Fruit fly (Drosophila melanogaster) whole organism, embryonic: ENCODE data around the gene CG10343.
A peak's percentile ranks its signal among the peaks of the same experiment; 100 is the strongest.

ENCODE experiments used
- Antp ChIP-seq: fragments of 200-800 bp; sonication (Bioruptor generic); optimal IDR thresholded peaks from 3 replicates; lab custom pipeline; 2016; ENCODE audit warnings: missing biosample characterization, missing genetic modification characterization
- Atf3 ChIP-seq: fragments of 200-800 bp; sonication (Bioruptor generic); optimal IDR thresholded peaks from 3 replicates; lab custom pipeline; 2016; ENCODE audit warnings: missing biosample characterization, missing genetic modification characterization
- B-H2 ChIP-seq: fragments of 200-800 bp; sonication (Bioruptor generic); optimal IDR thresholded peaks from 2 replicates; lab custom pipeline; 2018; ENCODE audit warnings: missing biosample characterization, mild to moderate bottlenecking, missing genetic modification characterization
- Blimp-1 ChIP-seq: fragments of 200-800 bp; sonication (Bioruptor generic); optimal IDR thresholded peaks from 3 replicates; lab custom pipeline; 2018; ENCODE audit warnings: missing biosample characterization, missing genetic modification characterization, mild to moderate bottlenecking, moderate library complexity, missing genetic modification reagents
- Bteb2 ChIP-seq: fragments of 200-800 bp; sonication (Bioruptor generic); optimal IDR thresholded peaks from 2 replicates; lab custom pipeline; 2016; ENCODE audit warnings: missing biosample characterization, missing genetic modification characterization
- CG10267 ChIP-seq: fragments of 200-800 bp; sonication (Bioruptor generic); optimal IDR thresholded peaks from 2 replicates; lab custom pipeline; 2018; ENCODE audit warnings: missing biosample characterization, mild to moderate bottlenecking, missing genetic modification characterization, moderate library complexity
- CG10366 ChIP-seq: fragments of 200-800 bp; sonication (Bioruptor generic); IDR thresholded peaks from 2 replicates; pipeline ENCODE4 v1.3.6; 2022; ENCODE audit warnings: missing biosample characterization, missing genetic modification characterization
- CG11504 ChIP-seq: fragments of 200-800 bp; sonication (Bioruptor generic); optimal IDR thresholded peaks from 3 replicates; lab custom pipeline; 2019; ENCODE audit warnings: missing biosample characterization, mild to moderate bottlenecking, missing genetic modification characterization, moderate library complexity
- CG1233 ChIP-seq: fragments of 200-800 bp; sonication (Bioruptor generic); optimal IDR thresholded peaks from 4 replicates; lab custom pipeline; 2018; ENCODE audit warnings: missing biosample characterization, mild to moderate bottlenecking, missing genetic modification characterization
- CG12659 ChIP-seq: fragments of 200-800 bp; sonication (Bioruptor generic); optimal IDR thresholded peaks from 3 replicates; lab custom pipeline; 2017; ENCODE audit warnings: mild to moderate bottlenecking, missing biosample characterization, missing genetic modification reagents, missing genetic modification characterization
- CG13123 ChIP-seq: fragments of 200-800 bp; sonication (Bioruptor generic); optimal IDR thresholded peaks from 2 replicates; lab custom pipeline; 2016; ENCODE audit warnings: missing biosample characterization, missing genetic modification characterization
- CG14667 ChIP-seq: fragments of 200-800 bp; sonication (Bioruptor generic); IDR thresholded peaks from 2 replicates; pipeline ENCODE4 v1.3.6; 2022; ENCODE audit warnings: missing biosample characterization, missing genetic modification characterization
- CG17186 ChIP-seq: fragments of 200-800 bp; sonication (Bioruptor generic); optimal IDR thresholded peaks from 3 replicates; lab custom pipeline; 2017; ENCODE audit warnings: missing biosample characterization, missing genetic modification reagents, missing genetic modification characterization
- CG17361 ChIP-seq: fragments of 200-800 bp; sonication (Bioruptor generic); IDR thresholded peaks from 3 replicates; pipeline ENCODE4 v1.3.6; 2022; ENCODE audit warnings: missing biosample characterization, missing genetic modification characterization
- CG17802 ChIP-seq: fragments of 200-800 bp; sonication (Bioruptor generic); optimal IDR thresholded peaks from 2 replicates; lab custom pipeline; 2018; ENCODE audit warnings: missing biosample characterization, mild to moderate bottlenecking, missing genetic modification characterization, moderate library complexity
- CG1792 ChIP-seq: fragments of 200-800 bp; sonication (Bioruptor generic); optimal IDR thresholded peaks from 2 replicates; lab custom pipeline; 2016; ENCODE audit warnings: missing biosample characterization, missing genetic modification characterization
- CG1832 ChIP-seq: fragments of 200-800 bp; sonication (Bioruptor generic); optimal IDR thresholded peaks from 2 replicates; lab custom pipeline; 2017; ENCODE audit warnings: missing biosample characterization, mild to moderate bottlenecking, missing genetic modification characterization, inconsistent platforms
- CG2129 ChIP-seq: fragments of 200-800 bp; sonication (Bioruptor generic); IDR thresholded peaks from 2 replicates; pipeline ENCODE4 v1.3.6; 2022; ENCODE audit warnings: missing biosample characterization, missing genetic modification characterization; ENCODE audit not compliant: partially characterized antibody
- CG2875 ChIP-seq: fragments of 200-800 bp; sonication (Bioruptor generic); optimal IDR thresholded peaks from 2 replicates; lab custom pipeline; 2017; ENCODE audit warnings: missing biosample characterization, mild to moderate bottlenecking, missing genetic modification characterization, missing genetic modification reagents
- CG3281 ChIP-seq: fragments of 200-800 bp; sonication (Bioruptor generic); optimal IDR thresholded peaks from 3 replicates; lab custom pipeline; 2017; ENCODE audit warnings: missing biosample characterization, mild to moderate bottlenecking, missing genetic modification characterization
- CG34376 ChIP-seq: fragments of 200-800 bp; sonication (Bioruptor generic); optimal IDR thresholded peaks from 2 replicates; lab custom pipeline; 2018; ENCODE audit warnings: missing biosample characterization, mild to moderate bottlenecking, missing genetic modification characterization
- CG4282 ChIP-seq: fragments of 200-800 bp; sonication (Bioruptor generic); optimal IDR thresholded peaks from 2 replicates; lab custom pipeline; 2016; ENCODE audit warnings: missing biosample characterization, missing genetic modification characterization
- CG5245 ChIP-seq: fragments of 200-800 bp; sonication (Bioruptor generic); optimal IDR thresholded peaks from 3 replicates; lab custom pipeline; 2016; ENCODE audit warnings: missing biosample characterization, missing genetic modification characterization
- CG7271 ChIP-seq: fragments of 200-800 bp; sonication (Bioruptor generic); optimal IDR thresholded peaks from 2 replicates; lab custom pipeline; 2018; ENCODE audit warnings: missing biosample characterization, mild to moderate bottlenecking, missing genetic modification characterization, moderate library complexity
- CG7928 ChIP-seq: fragments of 200-800 bp; sonication (Bioruptor generic); optimal IDR thresholded peaks from 2 replicates; lab custom pipeline; 2017; ENCODE audit warnings: missing biosample characterization, mild to moderate bottlenecking, missing genetic modification characterization
- CG8089 ChIP-seq: fragments of 200-800 bp; sonication (Bioruptor generic); optimal IDR thresholded peaks from 3 replicates; lab custom pipeline; 2016; ENCODE audit warnings: missing biosample characterization, missing genetic modification characterization
- Camta ChIP-seq: fragments of 200-800 bp; sonication (Bioruptor generic); optimal IDR thresholded peaks from 2 replicates; lab custom pipeline; 2016; ENCODE audit warnings: missing biosample characterization, missing genetic modification characterization
- D ChIP-seq, 2 experiments: fragments of 200-800 bp in 1 of 2; fragments of >200 bp in 1 of 2; sonication (Bioruptor generic) in 1 of 2; optimal IDR thresholded peaks; 2 replicates in 1 of 2; 3 replicates in 1 of 2; lab custom pipeline; 2017; ENCODE audit warnings: mild to moderate bottlenecking in 1 of 2, missing biosample characterization in 1 of 2, missing genetic modification characterization in 1 of 2, missing genetic modification reagents in 1 of 2
- GATAe ChIP-seq: fragments of 200-800 bp; sonication (Bioruptor generic); conservative IDR thresholded peaks from 2 replicates; pipeline ENCODE4 v1.3.6; 2022; ENCODE audit warnings: missing biosample characterization, missing genetic modification characterization
- HLH4C ChIP-seq: fragments of 200-800 bp; sonication (Bioruptor generic); IDR thresholded peaks from 3 replicates; pipeline ENCODE4 v1.3.6; 2022; ENCODE audit warnings: missing biosample characterization, missing genetic modification characterization; ENCODE audit not compliant: partially characterized antibody
- HLH54F ChIP-seq: fragments of 200-800 bp; sonication (Bioruptor generic); optimal IDR thresholded peaks from 3 replicates; lab custom pipeline; 2016; ENCODE audit warnings: missing biosample characterization, missing genetic modification characterization
- Lpt ChIP-seq: fragments of >200 bp; optimal IDR thresholded peaks from 2 replicates; lab custom pipeline; 2018; ENCODE audit warnings: missing biosample characterization, missing genetic modification characterization
- Sin3A ChIP-seq: fragments of >200 bp; optimal IDR thresholded peaks from 2 replicates; lab custom pipeline; 2018
- Sox102F ChIP-seq: fragments of 200-800 bp; sonication (Bioruptor generic); optimal IDR thresholded peaks from 2 replicates; lab custom pipeline; 2018; ENCODE audit warnings: missing biosample characterization, mild to moderate bottlenecking, missing genetic modification characterization, moderate library complexity
- Sry-β ChIP-seq: fragments of 200-800 bp; sonication (Bioruptor generic); optimal IDR thresholded peaks from 2 replicates; lab custom pipeline; 2018; ENCODE audit warnings: missing biosample characterization, mild to moderate bottlenecking, missing genetic modification characterization, moderate library complexity
- amos ChIP-seq: fragments of 200-800 bp; sonication (Bioruptor generic); IDR thresholded peaks from 2 replicates; pipeline ENCODE4 v1.3.6; 2022; ENCODE audit warnings: missing biosample characterization, missing genetic modification characterization; ENCODE audit not compliant: partially characterized antibody
- ci ChIP-seq: fragments of 200-800 bp; sonication (Bioruptor generic); IDR thresholded peaks from 3 replicates; pipeline ENCODE4 v1.3.6; 2022; ENCODE audit warnings: missing biosample characterization, missing genetic modification characterization
- dimm ChIP-seq: fragments of 200-800 bp; sonication (Bioruptor generic); IDR thresholded peaks from 2 replicates; pipeline ENCODE4 v1.3.6; 2022; ENCODE audit warnings: missing biosample characterization, missing genetic modification characterization
- exex ChIP-seq: fragments of 200-800 bp; sonication (Bioruptor generic); optimal IDR thresholded peaks from 4 replicates; lab custom pipeline; 2018; ENCODE audit warnings: missing biosample characterization, mild to moderate bottlenecking, missing genetic modification characterization, moderate library complexity
- fd3F ChIP-seq: fragments of 200-800 bp; sonication (Bioruptor generic); optimal IDR thresholded peaks from 2 replicates; lab custom pipeline; 2018; ENCODE audit warnings: missing biosample characterization, mild to moderate bottlenecking, missing genetic modification characterization, moderate library complexity
- gcm ChIP-seq: fragments of 200-800 bp; sonication (Bioruptor generic); optimal IDR thresholded peaks from 2 replicates; lab custom pipeline; 2019; ENCODE audit warnings: missing biosample characterization, mild to moderate bottlenecking, missing genetic modification characterization, moderate library complexity
- kay ChIP-seq: fragments of 200-800 bp; sonication (Bioruptor generic); optimal IDR thresholded peaks from 2 replicates; lab custom pipeline; 2016; ENCODE audit warnings: missing biosample characterization, missing genetic modification characterization
- luna ChIP-seq: fragments of 200-800 bp; sonication (Bioruptor generic); optimal IDR thresholded peaks from 2 replicates; lab custom pipeline; 2016; ENCODE audit warnings: missing biosample characterization, missing genetic modification characterization
- mirr ChIP-seq: fragments of 200-800 bp; sonication (Bioruptor generic); optimal IDR thresholded peaks from 3 replicates; lab custom pipeline; 2018; ENCODE audit warnings: missing biosample characterization, mild to moderate bottlenecking, missing genetic modification characterization
- nerfin-2 ChIP-seq: fragments of 200-800 bp; sonication (Bioruptor generic); IDR thresholded peaks from 2 replicates; pipeline ENCODE4 v1.3.6; 2022; ENCODE audit warnings: missing biosample characterization, missing genetic modification characterization; ENCODE audit not compliant: partially characterized antibody
- pho ChIP-seq: fragments of 200-800 bp; sonication (Bioruptor generic); optimal IDR thresholded peaks from 2 replicates; lab custom pipeline; 2016; ENCODE audit warnings: missing biosample characterization, missing genetic modification characterization
- prd ChIP-seq, 3 experiments: fragments of >200 bp in 2 of 3; fragments of 200-800 bp in 1 of 3; sonication (Bioruptor generic) in 1 of 3; optimal IDR thresholded peaks in 2 of 3; IDR thresholded peaks in 1 of 3; 2 replicates in 2 of 3; 3 replicates in 1 of 3; pipeline versions ENCODE4 v1.3.6 to Lab custom; 2017 to 2022; ENCODE audit warnings: missing biosample characterization in 1 of 3, missing genetic modification characterization in 1 of 3
- pum ChIP-seq: fragments of 200-800 bp; sonication (Bioruptor generic); optimal IDR thresholded peaks from 2 replicates; lab custom pipeline; 2016; ENCODE audit warnings: missing biosample characterization, missing genetic modification characterization
- ttk ChIP-seq: fragments of 200-800 bp; sonication (Bioruptor generic); IDR thresholded peaks from 2 replicates; pipeline ENCODE4 v2.1.2; 2022; ENCODE audit warnings: missing biosample characterization, missing genetic modification characterization

The CG10343 gene

dm6 chr2L:18665952-18666606 lies 37.2 kb upstream of the CG10343 start (continued):
- TF ChIP-seq Camta (GFP tag; lab: Kevin White, UChicago), result peak; percentile 55
- TF ChIP-seq gcm (GFP tag; lab: Kevin White, UChicago), result no peak
- TF ChIP-seq CG7271 (tag; lab: Kevin White, UChicago), result no peak
- TF ChIP-seq kay, result no peak
- peak; percentile 57 for TF ChIP-seq Sox102F (GFP tag; lab: Kevin White, UChicago)
- no peak for TF ChIP-seq Blimp-1 (GFP tag; lab: Kevin White, UChicago)
- TF ChIP-seq ttk (GFP tag; lab: Robert Waterston, UW), result no peak; the same call in 1 of the 2 replicates
- TF ChIP-seq HLH54F (GFP tag; lab: Kevin White, UChicago), result peak; percentile 43
- peak; percentile 30 for TF ChIP-seq CG8089 (GFP tag; lab: Kevin White, UChicago)
- TF ChIP-seq CG2129 (GFP tag; lab: Robert Waterston, UW), result no peak
- no peak for TF ChIP-seq mirr (GFP tag; lab: Kevin White, UChicago)
- TF ChIP-seq pum, result peak; percentile 22
- peak; percentile 94 for TF ChIP-seq Sry-β
- peak; percentile 46 for TF ChIP-seq Antp (GFP tag; lab: Kevin White, UChicago)
- peak; percentile 68 for TF ChIP-seq amos (GFP tag; lab: Robert Waterston, UW)
- TF ChIP-seq Lpt (GFP tag; lab: Kevin White, UChicago), result no peak
- TF ChIP-seq HLH4C, result no peak
- TF ChIP-seq CG7928 (GFP tag; lab: Kevin White, UChicago), result no peak
- no peak for TF ChIP-seq CG3281 (GFP tag; lab: Kevin White, UChicago)
- TF ChIP-seq CG17802, result peak; percentile 37
- TF ChIP-seq CG10267 (tag; lab: Kevin White, UChicago), result no peak
- TF ChIP-seq CG17186 (GFP tag; lab: Kevin White, UChicago), result no peak
- no peak for TF ChIP-seq CG1832 (GFP tag; lab: Kevin White, UChicago)
- TF ChIP-seq CG13123 (GFP tag; lab: Kevin White, UChicago), result peak; percentile 4
- TF ChIP-seq prd (optimal IDR thresholded peaks at IDR 0.05; lab: Kevin White, UChicago), result no peak
- peak; percentile 47; the same call in 2 of the 3 replicates for TF ChIP-seq prd (GFP tag; IDR thresholded peaks at IDR 0.05; lab: Robert Waterston, UW)
- TF ChIP-seq CG4282, result no peak
- no peak for TF ChIP-seq Bteb2 (GFP tag; lab: Kevin White, UChicago)
- TF ChIP-seq CG34376 (GFP tag; lab: Kevin White, UChicago), result no peak
- TF ChIP-seq dimm (GFP tag; lab: Robert Waterston, UW), result no peak
- TF ChIP-seq CG1792 (GFP tag; lab: Kevin White, UChicago), result peak; percentile 19
- peak; percentile 38 for TF ChIP-seq CG12659 (GFP tag; lab: Kevin White, UChicago)
- no peak for TF ChIP-seq CG1233 (GFP tag; lab: Kevin White, UChicago)
- no peak for TF ChIP-seq CG11504 (tag; lab: Kevin White, UChicago)
- peak; percentile 56; the same call in 1 of the 2 replicates for TF ChIP-seq CG10366 (GFP tag; lab: Robert Waterston, UW)
- peak; percentile 78 for TF ChIP-seq ci (GFP tag; lab: Robert Waterston, UW)
- no peak for TF ChIP-seq pho (GFP tag; lab: Kevin White, UChicago)
- TF ChIP-seq Sin3A (lab: Kevin White, UChicago), result no peak
- no peak for TF ChIP-seq exex (tag; lab: Kevin White, UChicago)
- no peak for TF ChIP-seq CG2875 (GFP tag; lab: Kevin White, UChicago)
- no peak for TF ChIP-seq D (optimal IDR thresholded peaks at IDR 0.05; lab: Kevin White, UChicago)
- TF ChIP-seq D (GFP tag; optimal IDR thresholded peaks at IDR 0.05; lab: Kevin White, UChicago), result no peak
- no peak for TF ChIP-seq luna (GFP tag; lab: Kevin White, UChicago)
- TF ChIP-seq GATAe (GFP tag; lab: Robert Waterston, UW), result no peak
- peak; percentile 56 for TF ChIP-seq CG5245 (GFP tag; lab: Kevin White, UChicago)
- TF ChIP-seq CG17361 (GFP tag; lab: Robert Waterston, UW), result no peak
- TF ChIP-seq nerfin-2 (GFP tag; lab: Robert Waterston, UW), result no peak
- TF ChIP-seq fd3F, result no peak
- TF ChIP-seq Atf3, result no peak
- TF ChIP-seq B-H2, result no peak
- peak; percentile 67 for TF ChIP-seq CG14667 (GFP tag; lab: Robert Waterston, UW)
